Worm (Caenorhabditis elegans) whole organism, L3 larva: ENCODE results near the gene rsp-8.

Source experiments
- ama-1 ChIP-seq: fragments of 150-350 bp; optimal IDR thresholded peaks from 2 replicates; lab custom pipeline; 2018
- hmg-11 ChIP-seq: sonication (generic microtip); optimal IDR thresholded peaks from 2 replicates; lab custom pipeline; 2016; ENCODE audit warnings: missing genetic modification characterization, missing compliant biosample characterization
- lin-15B ChIP-seq: fragments of 150-350 bp; optimal IDR thresholded peaks from 2 replicates; lab custom pipeline; 2014; ENCODE audit warnings: missing biosample characterization, missing genetic modification characterization
- nhr-11 ChIP-seq: fragments of 150-350 bp; optimal IDR thresholded peaks from 2 replicates; lab custom pipeline; 2014; ENCODE audit warnings: missing biosample characterization, missing genetic modification characterization
- nhr-23 ChIP-seq: fragments of 150-350 bp; optimal IDR thresholded peaks from 2 replicates; lab custom pipeline; 2014; ENCODE audit warnings: missing biosample characterization, missing genetic modification reagents, missing genetic modification characterization
- pqm-1 ChIP-seq: fragments of 150-350 bp; optimal IDR thresholded peaks from 2 replicates; lab custom pipeline; 2017; ENCODE audit warnings: missing biosample characterization, missing genetic modification characterization, inconsistent platforms
- skn-1 ChIP-seq: fragments of 150-350 bp; optimal IDR thresholded peaks from 2 replicates; lab custom pipeline; 2014; ENCODE audit warnings: missing biosample characterization, missing genetic modification characterization
- unc-62 ChIP-seq: fragments of 150-350 bp; sonication (generic microtip); optimal IDR thresholded peaks from 4 replicates; lab custom pipeline; 2014; ENCODE audit warnings: missing biosample characterization, missing genetic modification reagents, missing genetic modification characterization
- ztf-11 ChIP-seq: fragments of 150-350 bp; optimal IDR thresholded peaks from 2 replicates; lab custom pipeline; 2014; ENCODE audit warnings: missing biosample characterization, missing genetic modification characterization

DNA sequence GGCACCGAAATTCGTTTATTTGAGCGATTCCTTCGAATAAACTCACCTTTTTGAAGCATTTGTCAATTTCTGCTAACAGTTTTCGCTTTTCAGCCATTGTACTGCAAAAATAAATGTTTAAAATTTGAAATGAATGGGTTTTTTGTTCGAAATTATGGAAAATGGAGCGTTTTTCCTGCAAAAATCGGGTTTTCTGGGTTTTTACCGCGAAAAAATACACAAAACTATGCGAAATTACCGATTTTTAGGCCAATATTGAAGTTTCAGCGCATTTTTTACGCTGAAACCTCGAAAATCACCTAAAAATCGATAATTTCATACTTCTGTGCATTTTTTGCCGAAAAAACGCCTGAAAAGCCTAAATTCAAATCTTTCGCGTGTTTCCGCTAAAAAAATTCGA lies 20.1 kb downstream of the rsp-8 start, which contains the start of gene ntl-3:
- TF ChIP-seq hmg-11 (no peak), nhr-23 (no peak), ztf-11 (no peak), nhr-11 (tag; lab: Kevin White, UChicago) (no peak), lin-15B (tag; lab: Kevin White, UChicago) (no peak), skn-1 (tag; lab: Kevin White, UChicago) (no peak), pqm-1 (tag; lab: Kevin White, UChicago) (no peak), unc-62 (GFP tag; lab: Kevin White, UChicago) (no peak), ama-1 (lab: Kevin White, UChicago) (no peak)
